Worm (Caenorhabditis elegans): Measurements from ENCODE around the gene W03F9.1.
A peak's percentile ranks its signal among the peaks of the same experiment; 100 is the strongest.

Gene W03F9.1

DNA sequence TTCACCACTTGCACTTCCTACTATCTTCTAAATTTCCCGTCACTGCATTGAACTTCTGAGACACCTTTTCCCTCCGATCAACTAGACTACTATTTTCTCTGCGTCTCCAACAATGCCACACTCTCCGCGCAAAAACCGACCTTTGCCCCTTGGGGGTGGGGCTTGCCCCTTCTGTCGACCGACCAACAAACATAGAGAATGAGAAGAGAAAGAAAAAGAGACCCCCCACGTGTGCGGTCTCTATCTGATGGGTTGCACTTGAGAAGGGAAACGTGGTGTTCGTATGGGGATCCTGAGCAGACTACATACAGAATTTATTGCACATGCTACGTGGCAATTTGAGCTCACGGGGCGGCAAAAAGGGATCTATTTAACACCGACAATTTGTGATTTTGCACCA lies 28.7 kb upstream of the W03F9.1 start (continued):
- TF ChIP-seq ref-2 (tag; optimal IDR thresholded peaks at IDR 0.05) (peak; percentile 58), fax-1 (tag; optimal IDR thresholded peaks at IDR 0.05) (peak; percentile 8), lin-11 (tag; optimal IDR thresholded peaks at IDR 0.05) (no peak), tbx-7 (tag; optimal IDR thresholded peaks at IDR 0.05) (no peak), unc-55 (GFP tag; optimal IDR thresholded peaks at IDR 0.05) (no peak), hlh-15 (tag; optimal IDR thresholded peaks at IDR 0.05) (no peak), hlh-6 (tag; optimal IDR thresholded peaks at IDR 0.05) (no peak), K09A11.1 (tag; optimal IDR thresholded peaks at IDR 0.05; ENCODE audit: insufficient read depth) (no peak), pros-1 (tag; optimal IDR thresholded peaks at IDR 0.05) (no peak), rnt-1 (tag; optimal IDR thresholded peaks at IDR 0.05) (peak; percentile 35), nhr-232 (tag; optimal IDR thresholded peaks at IDR 0.05) (no peak), hlh-30 (tag; optimal IDR thresholded peaks at IDR 0.05; ENCODE audit: insufficient read depth) (peak; percentile 67), syd-9 (tag; optimal IDR thresholded peaks at IDR 0.05) (no peak), sdc-2 (tag; optimal IDR thresholded peaks at IDR 0.05) (peak; percentile 61), unc-3 (GFP tag; conservative IDR thresholded peaks at IDR 0.05) (no peak), unc-3 (tag; optimal IDR thresholded peaks at IDR 0.05) (no peak), zip-5 (tag; optimal IDR thresholded peaks at IDR 0.05) (no peak), ceh-48 (tag; optimal IDR thresholded peaks at IDR 0.05) (no peak), ahr-1 (tag; optimal IDR thresholded peaks at IDR 0.05) (no peak), ceh-34 (tag; optimal IDR thresholded peaks at IDR 0.05) (peak; percentile 46), sox-4 (tag; optimal IDR thresholded peaks at IDR 0.05) (no peak), ceh-19 (GFP tag; optimal IDR thresholded peaks at IDR 0.05) (no peak), ceh-31 (tag; optimal IDR thresholded peaks at IDR 0.05) (peak; percentile 54), che-1 (tag; optimal IDR thresholded peaks at IDR 0.05) (no peak), hlh-13 (GFP tag; optimal IDR thresholded peaks at IDR 0.05) (no peak), pha-2 (tag; optimal IDR thresholded peaks at IDR 0.05) (no peak), C38D4.7 (GFP tag; optimal IDR thresholded peaks at IDR 0.05) (no peak), sox-2 (GFP tag; IDR thresholded peaks at IDR 0.05) (no peak)

- TF ChIP-seq ref-2 (tag; optimal IDR thresholded peaks at IDR 0.05) (peak; percentile 43), ceh-30 (tag; optimal IDR thresholded peaks at IDR 0.05) (no peak), tbx-2 (tag; optimal IDR thresholded peaks at IDR 0.05) (no peak)
These were observed 27.3 kb upstream of the W03F9.1 start for ce11 chrV:153867-154266.

DNA sequence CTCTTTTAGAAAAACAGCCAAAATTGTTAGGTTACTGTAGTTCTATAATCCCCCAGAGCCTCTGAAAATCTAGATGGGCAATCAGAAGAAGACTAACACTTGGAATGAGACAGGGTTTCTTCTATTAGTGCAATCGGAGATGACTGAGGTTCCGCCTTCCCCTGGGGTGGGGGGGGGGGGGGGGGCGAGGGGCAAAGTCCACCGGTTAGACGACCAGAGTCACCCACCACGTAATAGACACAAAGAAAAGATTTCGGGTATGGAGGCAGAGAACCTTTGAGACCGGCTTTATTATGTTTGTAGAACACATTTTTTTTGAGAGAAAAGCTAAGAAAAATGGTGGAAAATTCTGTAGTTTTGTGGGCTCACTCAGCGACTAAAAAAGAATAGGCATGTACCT lies 25.6 kb upstream of the W03F9.1 start:
- TF ChIP-seq ets-4 (tag; optimal IDR thresholded peaks at IDR 0.05) (no peak), ceh-45 (GFP tag; IDR thresholded peaks at IDR 0.05) (no peak), Y22D7AL.16 (tag; optimal IDR thresholded peaks at IDR 0.05) (no peak), ceh-2 (tag; optimal IDR thresholded peaks at IDR 0.05) (no peak), sox-2 (GFP tag; IDR thresholded peaks at IDR 0.05) (no peak), F13H6.1 (tag; optimal IDR thresholded peaks at IDR 0.05) (no peak), fkh-10 (GFP tag; optimal IDR thresholded peaks at IDR 0.05) (no peak), che-1 (tag; optimal IDR thresholded peaks at IDR 0.05) (no peak), K09A11.1 (tag; optimal IDR thresholded peaks at IDR 0.05; ENCODE audit: insufficient read depth) (no peak), sdc-2 (tag; optimal IDR thresholded peaks at IDR 0.05) (no peak), madf-2 (tag; optimal IDR thresholded peaks at IDR 0.05) (no peak), syd-9 (tag; optimal IDR thresholded peaks at IDR 0.05) (no peak), ztf-16 (tag; optimal IDR thresholded peaks at IDR 0.05) (no peak), nhr-232 (tag; optimal IDR thresholded peaks at IDR 0.05) (no peak), pqm-1 (tag; optimal IDR thresholded peaks at IDR 0.05) (no peak), ceh-19 (GFP tag; optimal IDR thresholded peaks at IDR 0.05) (no peak), ttx-3 (tag; optimal IDR thresholded peaks at IDR 0.05) (no peak)
